Fruit fly (Drosophila melanogaster) whole organism, embryonic: ENCODE measurements around the gene CG10959.

Experiments used
- Adf1 ChIP-seq: fragments of 200-800 bp; sonication (Bioruptor generic); IDR thresholded peaks from 2 replicates; pipeline ENCODE4 v1.3.6; 2022; ENCODE audit warnings: missing biosample characterization, missing genetic modification characterization
- Bdp1 ChIP-seq: fragments of 200-800 bp; sonication (Bioruptor generic); optimal IDR thresholded peaks from 3 replicates; lab custom pipeline; 2016; ENCODE audit warnings: missing biosample characterization, missing genetic modification characterization
- Blimp-1 ChIP-seq: fragments of 200-800 bp; sonication (Bioruptor generic); optimal IDR thresholded peaks from 3 replicates; lab custom pipeline; 2018; ENCODE audit warnings: missing biosample characterization, missing genetic modification characterization, mild to moderate bottlenecking, moderate library complexity, missing genetic modification reagents
- CG10209 ChIP-seq: fragments of 200-800 bp; sonication (Bioruptor generic); optimal IDR thresholded peaks from 3 replicates; lab custom pipeline; 2017; ENCODE audit warnings: missing biosample characterization, mild to moderate bottlenecking, missing genetic modification characterization, missing genetic modification reagents
- CG10431 ChIP-seq: fragments of 200-800 bp; sonication (Bioruptor generic); optimal IDR thresholded peaks from 3 replicates; lab custom pipeline; 2018; ENCODE audit warnings: missing biosample characterization, mild to moderate bottlenecking, missing genetic modification characterization
- CG11398 ChIP-seq: fragments of 200-800 bp; sonication (Bioruptor generic); optimal IDR thresholded peaks from 2 replicates; lab custom pipeline; 2016; ENCODE audit warnings: missing biosample characterization, missing genetic modification characterization
- CG11456 ChIP-seq: fragments of 200-800 bp; sonication (Bioruptor generic); IDR thresholded peaks from 3 replicates; pipeline ENCODE4 v1.3.6; 2022; ENCODE audit warnings: missing biosample characterization, missing genetic modification characterization
- CG12219 ChIP-seq: fragments of 200-800 bp; sonication (Bioruptor generic); optimal IDR thresholded peaks from 3 replicates; lab custom pipeline; 2018; ENCODE audit warnings: missing biosample characterization, mild to moderate bottlenecking, missing genetic modification characterization
- CG12236 ChIP-seq: fragments of 200-800 bp; sonication (Bioruptor generic); optimal IDR thresholded peaks from 2 replicates; lab custom pipeline; 2016; ENCODE audit warnings: missing biosample characterization, missing genetic modification characterization
- CG12659 ChIP-seq: fragments of 200-800 bp; sonication (Bioruptor generic); optimal IDR thresholded peaks from 3 replicates; lab custom pipeline; 2017; ENCODE audit warnings: mild to moderate bottlenecking, missing biosample characterization, missing genetic modification reagents, missing genetic modification characterization
- CG14667 ChIP-seq: fragments of 200-800 bp; sonication (Bioruptor generic); IDR thresholded peaks from 2 replicates; pipeline ENCODE4 v1.3.6; 2022; ENCODE audit warnings: missing biosample characterization, missing genetic modification characterization
- CG14860 ChIP-seq: fragments of 200-800 bp; sonication (Bioruptor generic); IDR thresholded peaks from 3 replicates; pipeline ENCODE4 v1.3.6; 2022; ENCODE audit warnings: missing biosample characterization, missing genetic modification characterization; ENCODE audit not compliant: partially characterized antibody
- CG15479 ChIP-seq: fragments of 200-800 bp; sonication (Bioruptor generic); optimal IDR thresholded peaks from 3 replicates; lab custom pipeline; 2019; ENCODE audit warnings: missing biosample characterization, mild to moderate bottlenecking, missing genetic modification characterization, moderate library complexity
- CG15696 ChIP-seq: fragments of 200-800 bp; sonication (Bioruptor generic); optimal IDR thresholded peaks from 2 replicates; lab custom pipeline; 2019; ENCODE audit warnings: missing biosample characterization, mild to moderate bottlenecking, missing genetic modification characterization, moderate library complexity
- CG1602 ChIP-seq: fragments of 200-800 bp; sonication (Bioruptor generic); optimal IDR thresholded peaks from 3 replicates; lab custom pipeline; 2016; ENCODE audit warnings: missing biosample characterization, missing genetic modification characterization
- CG2116 ChIP-seq: fragments of 200-800 bp; sonication (Bioruptor generic); optimal IDR thresholded peaks from 3 replicates; lab custom pipeline; 2018; ENCODE audit warnings: missing biosample characterization, mild to moderate bottlenecking, missing genetic modification characterization
- CG34224 ChIP-seq: fragments of 200-800 bp; sonication (Bioruptor generic); IDR thresholded peaks from 3 replicates; pipeline ENCODE4 v1.3.6; 2022; ENCODE audit warnings: missing biosample characterization, missing genetic modification characterization; ENCODE audit not compliant: partially characterized antibody
- CG4282 ChIP-seq: fragments of 200-800 bp; sonication (Bioruptor generic); optimal IDR thresholded peaks from 2 replicates; lab custom pipeline; 2016; ENCODE audit warnings: missing biosample characterization, missing genetic modification characterization
- CG43689 ChIP-seq: fragments of 200-800 bp; sonication (Bioruptor generic); IDR thresholded peaks from 2 replicates; pipeline ENCODE4 v1.3.6; 2022; ENCODE audit warnings: missing biosample characterization, missing genetic modification characterization
- CG4820 ChIP-seq: fragments of 200-800 bp; sonication (Bioruptor generic); optimal IDR thresholded peaks from 3 replicates; lab custom pipeline; 2016; ENCODE audit warnings: missing biosample characterization, missing genetic modification characterization
- CG6272 ChIP-seq: fragments of 200-800 bp; sonication (Bioruptor generic); IDR thresholded peaks from 2 replicates; pipeline ENCODE4 v1.3.6; 2022; ENCODE audit warnings: missing biosample characterization, missing genetic modification characterization
- CG7786 ChIP-seq: fragments of 200-800 bp; sonication (Bioruptor generic); optimal IDR thresholded peaks from 2 replicates; lab custom pipeline; 2016; ENCODE audit warnings: missing biosample characterization, missing genetic modification characterization
- CG8924 ChIP-seq: fragments of 200-800 bp; optimal IDR thresholded peaks from 3 replicates; lab custom pipeline; 2019; ENCODE audit warnings: missing biosample characterization, mild to moderate bottlenecking, missing genetic modification characterization, moderate library complexity
- CG9797 ChIP-seq: fragments of 200-800 bp; sonication (Bioruptor generic); optimal IDR thresholded peaks from 3 replicates; lab custom pipeline; 2018; ENCODE audit warnings: missing biosample characterization, mild to moderate bottlenecking, missing genetic modification characterization
- CHES-1-like ChIP-seq: fragments of 200-800 bp; sonication (Bioruptor generic); optimal IDR thresholded peaks from 2 replicates; lab custom pipeline; 2016; ENCODE audit warnings: missing biosample characterization, missing genetic modification characterization
- Camta ChIP-seq: fragments of 200-800 bp; sonication (Bioruptor generic); optimal IDR thresholded peaks from 2 replicates; lab custom pipeline; 2016; ENCODE audit warnings: missing biosample characterization, missing genetic modification characterization
- HLH4C ChIP-seq: fragments of 200-800 bp; sonication (Bioruptor generic); IDR thresholded peaks from 3 replicates; pipeline ENCODE4 v1.3.6; 2022; ENCODE audit warnings: missing biosample characterization, missing genetic modification characterization; ENCODE audit not compliant: partially characterized antibody
- Lim3 ChIP-seq: fragments of 200-800 bp; sonication (Bioruptor generic); IDR thresholded peaks from 2 replicates; pipeline ENCODE4 v1.3.6; 2022; ENCODE audit warnings: missing biosample characterization, missing genetic modification characterization
- Max ChIP-seq: fragments of 200-800 bp; sonication (Bioruptor generic); optimal IDR thresholded peaks from 2 replicates; lab custom pipeline; 2016; ENCODE audit warnings: missing biosample characterization, mild to moderate bottlenecking, missing genetic modification characterization
- NC2α ChIP-seq: fragments of 200-800 bp; sonication (Bioruptor generic); optimal IDR thresholded peaks from 2 replicates; lab custom pipeline; 2016; ENCODE audit warnings: missing biosample characterization, missing genetic modification characterization
- NK7.1 ChIP-seq: fragments of 200-800 bp; sonication (Bioruptor generic); optimal IDR thresholded peaks from 3 replicates; lab custom pipeline; 2016; ENCODE audit warnings: missing biosample characterization, missing genetic modification characterization
- NfI ChIP-seq: fragments of 200-800 bp; sonication (Bioruptor generic); optimal IDR thresholded peaks from 3 replicates; lab custom pipeline; 2018; ENCODE audit warnings: missing biosample characterization, mild to moderate bottlenecking, missing genetic modification characterization, moderate library complexity
- ac ChIP-seq: fragments of 200-800 bp; sonication (Bioruptor generic); optimal IDR thresholded peaks from 3 replicates; lab custom pipeline; 2017; ENCODE audit warnings: missing biosample characterization, mild to moderate bottlenecking, missing genetic modification characterization
- ato ChIP-seq: fragments of 200-800 bp; sonication (Bioruptor generic); IDR thresholded peaks from 2 replicates; pipeline ENCODE4 v1.3.6; 2022; ENCODE audit warnings: missing biosample characterization, missing genetic modification characterization; ENCODE audit not compliant: partially characterized antibody
- btn ChIP-seq: fragments of 200-800 bp; sonication (Bioruptor generic); optimal IDR thresholded peaks from 2 replicates; lab custom pipeline; 2016; ENCODE audit warnings: missing biosample characterization, missing genetic modification characterization
- cg ChIP-seq: fragments of 200-800 bp; sonication (Bioruptor generic); optimal IDR thresholded peaks from 3 replicates; lab custom pipeline; 2019; ENCODE audit warnings: missing biosample characterization, mild to moderate bottlenecking, missing genetic modification characterization, moderate library complexity
- chn ChIP-seq: fragments of 200-800 bp; sonication (Bioruptor generic); optimal IDR thresholded peaks from 2 replicates; lab custom pipeline; 2016; ENCODE audit warnings: missing biosample characterization, missing genetic modification characterization
- crp ChIP-seq, 2 experiments: fragments of 200-800 bp; sonication (Bioruptor generic); optimal IDR thresholded peaks; 2 replicates in 1 of 2; 3 replicates in 1 of 2; lab custom pipeline; 2017; ENCODE audit warnings: missing biosample characterization in 2 of 2, missing genetic modification characterization in 2 of 2, mild to moderate bottlenecking in 1 of 2, moderate library complexity in 1 of 2
- disco-r ChIP-seq: fragments of 200-800 bp; sonication (Bioruptor generic); optimal IDR thresholded peaks from 2 replicates; lab custom pipeline; 2016; ENCODE audit warnings: missing biosample characterization, missing genetic modification characterization
- dm ChIP-seq: fragments of 200-800 bp; sonication (Bioruptor generic); optimal IDR thresholded peaks from 3 replicates; lab custom pipeline; 2016; ENCODE audit warnings: missing biosample characterization, missing genetic modification characterization
- gcm ChIP-seq: fragments of 200-800 bp; sonication (Bioruptor generic); optimal IDR thresholded peaks from 2 replicates; lab custom pipeline; 2019; ENCODE audit warnings: missing biosample characterization, mild to moderate bottlenecking, missing genetic modification characterization, moderate library complexity
- gem ChIP-seq: fragments of 200-800 bp; sonication (Bioruptor generic); optimal IDR thresholded peaks from 2 replicates; lab custom pipeline; 2019; ENCODE audit warnings: missing biosample characterization, mild to moderate bottlenecking, missing genetic modification characterization, moderate library complexity
- kay ChIP-seq: fragments of 200-800 bp; sonication (Bioruptor generic); optimal IDR thresholded peaks from 2 replicates; lab custom pipeline; 2016; ENCODE audit warnings: missing biosample characterization, missing genetic modification characterization
- lov ChIP-seq, 2 experiments: fragments of 200-800 bp in 1 of 2; fragments of >200 bp in 1 of 2; sonication (Bioruptor generic) in 1 of 2; IDR thresholded peaks in 1 of 2; optimal IDR thresholded peaks in 1 of 2; 2 replicates in 1 of 2; 3 replicates in 1 of 2; pipeline versions ENCODE4 v1.3.6 to Lab custom; 2017 to 2022; ENCODE audit warnings: missing biosample characterization in 1 of 2, missing genetic modification characterization in 1 of 2
- nerfin-1 ChIP-seq: fragments of 200-800 bp; sonication (Bioruptor generic); optimal IDR thresholded peaks from 3 replicates; lab custom pipeline; 2019; ENCODE audit warnings: missing biosample characterization, mild to moderate bottlenecking, missing genetic modification characterization, moderate library complexity
- sens ChIP-seq: fragments of 200-800 bp; sonication (Bioruptor generic); peaks from one replicate; lab custom pipeline; 2016; ENCODE audit warnings: missing biosample characterization, missing genetic modification characterization
- sisA ChIP-seq: fragments of 200-800 bp; sonication (Bioruptor generic); IDR thresholded peaks from 2 replicates; pipeline ENCODE4 v1.3.6; 2022; ENCODE audit warnings: missing biosample characterization, missing genetic modification characterization
- slp2 ChIP-seq: fragments of 200-800 bp; sonication (Bioruptor generic); optimal IDR thresholded peaks from 2 replicates; lab custom pipeline; 2016; ENCODE audit warnings: missing biosample characterization, missing genetic modification characterization
- sob ChIP-seq: fragments of 200-800 bp; sonication (Bioruptor generic); IDR thresholded peaks from 2 replicates; pipeline ENCODE4 v1.3.6; 2022; ENCODE audit warnings: missing biosample characterization, missing genetic modification characterization
- twi ChIP-seq: fragments of 200-800 bp; optimal IDR thresholded peaks from 2 replicates; lab custom pipeline; 2019; ENCODE audit warnings: missing biosample characterization, mild to moderate bottlenecking, missing genetic modification characterization, moderate library complexity

CG10959 gene

DNA sequence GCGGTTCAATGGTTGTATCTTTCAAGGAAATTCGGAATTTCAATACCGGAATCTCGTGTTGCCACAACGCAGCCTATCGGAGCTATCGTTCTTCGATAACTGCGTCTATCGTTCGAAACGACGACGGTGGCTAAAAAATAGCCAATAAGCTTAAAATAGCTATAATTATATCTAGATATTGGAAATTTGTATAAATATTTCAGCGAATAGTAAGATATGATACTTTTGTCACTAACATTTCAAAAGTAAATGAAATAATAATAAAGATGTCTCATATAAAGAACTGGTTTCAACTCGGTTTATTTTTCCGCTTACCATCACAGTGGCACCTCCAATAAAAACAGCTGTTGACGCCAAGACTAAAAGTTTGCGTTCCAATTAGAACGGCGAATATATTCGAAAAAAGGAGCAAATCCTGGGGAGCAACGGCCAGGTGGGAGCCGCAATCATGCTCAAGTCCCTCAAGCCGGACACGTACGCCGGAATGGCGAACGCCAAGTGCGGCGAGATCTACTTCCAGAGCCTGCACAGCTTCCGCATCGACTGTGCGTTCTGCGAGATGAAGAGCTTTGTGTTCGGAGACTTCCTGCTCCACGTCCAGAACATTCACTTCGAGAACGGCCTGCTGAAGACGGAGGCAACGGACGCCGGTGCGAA, 3.0 kb upstream of the CG10959 start, which contains the start of the genes alpha-PheRS and CG2129:
TSS of gene alpha-PheRS (minus strand) at position 102 of the 657 bp plus-strand sequence.
TSS of gene CG2129 (plus strand) at position 339 of the 657 bp plus-strand sequence.
- TF ChIP-seq gcm (GFP tag; lab: Kevin White, UChicago) = no peak
- TF ChIP-seq CG10431 (GFP tag; lab: Kevin White, UChicago) = no peak
- peak; percentile 8 for TF ChIP-seq nerfin-1
- no peak for TF ChIP-seq lov (optimal IDR thresholded peaks at IDR 0.05; lab: Kevin White, UChicago)
- TF ChIP-seq lov (GFP tag; IDR thresholded peaks at IDR 0.05; lab: Robert Waterston, UW) = no peak
- TF ChIP-seq CG4282 (GFP tag; lab: Kevin White, UChicago) = no peak
- no peak for TF ChIP-seq btn
- no peak for TF ChIP-seq CG4820 (GFP tag; lab: Kevin White, UChicago)
- TF ChIP-seq CG12236 (GFP tag; lab: Kevin White, UChicago) = no peak
- TF ChIP-seq NC2α (GFP tag; lab: Kevin White, UChicago) = no peak
- TF ChIP-seq ac (GFP tag; lab: Kevin White, UChicago) = no peak
- no peak for TF ChIP-seq CG7786
- TF ChIP-seq gem (tag; lab: Kevin White, UChicago) = no peak
- peak; percentile 17 for TF ChIP-seq CG9797 (GFP tag; lab: Kevin White, UChicago)
- TF ChIP-seq CG11398 (GFP tag; lab: Kevin White, UChicago) = no peak
- no peak for TF ChIP-seq chn (GFP tag; lab: Kevin White, UChicago)
- no peak for TF ChIP-seq CG6272 (GFP tag; lab: Robert Waterston, UW)
- peak; percentile 1 for TF ChIP-seq Bdp1 (GFP tag; lab: Kevin White, UChicago)
- no peak for TF ChIP-seq CG15479 (GFP tag; lab: Kevin White, UChicago)
- peak; percentile 32; the same call in 1 of the 3 replicates for TF ChIP-seq CG34224 (GFP tag; lab: Robert Waterston, UW)
- TF ChIP-seq CG14667 (GFP tag; lab: Robert Waterston, UW) = no peak
- TF ChIP-seq CG15696 (tag; lab: Kevin White, UChicago) = peak; percentile 23
- TF ChIP-seq Camta (GFP tag; lab: Kevin White, UChicago) = no peak
- peak; percentile 48 for TF ChIP-seq CG8924 (tag; lab: Kevin White, UChicago)
- no peak for TF ChIP-seq CG1602 (GFP tag; lab: Kevin White, UChicago)
- no peak for TF ChIP-seq disco-r (GFP tag; lab: Kevin White, UChicago)
- TF ChIP-seq ato (GFP tag; lab: Robert Waterston, UW) = no peak
- no peak for TF ChIP-seq cg (GFP tag; lab: Kevin White, UChicago)
- no peak for TF ChIP-seq CG12219
- TF ChIP-seq CG14860 (GFP tag; lab: Robert Waterston, UW) = no peak
- TF ChIP-seq Adf1 (GFP tag; lab: Robert Waterston, UW) = no peak
- no peak for TF ChIP-seq CG11456 (GFP tag; lab: Robert Waterston, UW)
- peak; percentile 77 for TF ChIP-seq sens (GFP tag; lab: Kevin White, UChicago)
- TF ChIP-seq NfI = peak; percentile 18
- no peak for TF ChIP-seq NK7.1
- no peak for TF ChIP-seq CG43689 (GFP tag; lab: Robert Waterston, UW)
- no peak for TF ChIP-seq Lim3 (GFP tag; lab: Robert Waterston, UW)
- peak; percentile 37 for TF ChIP-seq Max (GFP tag; lab: Kevin White, UChicago)
- TF ChIP-seq slp2 (GFP tag; lab: Kevin White, UChicago) = no peak
- no peak for TF ChIP-seq Blimp-1
- TF ChIP-seq crp (GFP tag; optimal IDR thresholded peaks at IDR 0.05; lab: Kevin White, UChicago) = peak; percentile 55 to 88
- TF ChIP-seq sisA (GFP tag; lab: Robert Waterston, UW) = no peak
- no peak for TF ChIP-seq CHES-1-like
- no peak for TF ChIP-seq kay (GFP tag; lab: Kevin White, UChicago)
- peak; percentile 13 for TF ChIP-seq CG12659 (GFP tag; lab: Kevin White, UChicago)
- TF ChIP-seq HLH4C = peak; percentile 53
- no peak for TF ChIP-seq dm
- no peak for TF ChIP-seq CG10209 (GFP tag; lab: Kevin White, UChicago)
- 0 out of 2 replicates have a peak, but pooled peaks have one; percentile 24 for TF ChIP-seq sob (GFP tag; lab: Robert Waterston, UW)
- TF ChIP-seq twi (tag; lab: Kevin White, UChicago) = no peak
- TF ChIP-seq CG2116 (GFP tag; lab: Kevin White, UChicago) = peak; percentile 60
